Fruit fly (Drosophila melanogaster): ENCODE measurements around the gene CG15005.

CG15005 gene

DNA sequence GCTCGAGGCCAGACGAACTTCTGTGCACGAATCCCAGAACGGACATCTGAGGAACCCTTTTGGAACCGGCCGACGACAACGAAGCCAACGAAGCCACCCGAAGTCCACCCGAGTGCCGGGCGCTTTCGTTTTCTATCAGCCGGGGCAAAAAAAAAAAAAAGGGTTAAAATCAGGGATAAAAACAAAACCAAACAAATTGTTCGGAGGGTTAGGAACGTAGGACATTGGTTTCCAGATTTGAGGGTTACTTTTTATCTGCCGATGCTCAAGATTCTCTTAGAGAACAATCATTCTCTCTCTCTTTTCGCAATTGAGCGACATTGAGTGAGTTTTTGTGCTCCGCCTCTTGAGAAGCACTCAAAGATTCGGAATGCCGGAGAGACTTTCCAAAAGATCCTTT is 43.2 kb downstream of the CG15005 start, which contains the start of gene nab:
TSS of gene nab (minus strand) at position 7 of the 400 bp plus-strand sequence.
- TF ChIP-seq topi (GFP tag; optimal IDR thresholded peaks at IDR 0.05) (no peak), CG6854 (GFP tag; optimal IDR thresholded peaks at IDR 0.05) (peak; percentile 48), CG3032 (tag; optimal IDR thresholded peaks at IDR 0.05) (no peak), Eip78C (GFP tag) (peak; percentile 21), Eip93F (GFP tag; optimal IDR thresholded peaks at IDR 0.05) (peak; percentile 1), Blimp-1 (GFP tag; optimal IDR thresholded peaks at IDR 0.05) (peak; percentile 93), ss (GFP tag; optimal IDR thresholded peaks at IDR 0.05) (peak in 1 of 2 experiments; percentile 12), CG6163 (GFP tag; IDR thresholded peaks at IDR 0.05) (no peak)

DNA sequence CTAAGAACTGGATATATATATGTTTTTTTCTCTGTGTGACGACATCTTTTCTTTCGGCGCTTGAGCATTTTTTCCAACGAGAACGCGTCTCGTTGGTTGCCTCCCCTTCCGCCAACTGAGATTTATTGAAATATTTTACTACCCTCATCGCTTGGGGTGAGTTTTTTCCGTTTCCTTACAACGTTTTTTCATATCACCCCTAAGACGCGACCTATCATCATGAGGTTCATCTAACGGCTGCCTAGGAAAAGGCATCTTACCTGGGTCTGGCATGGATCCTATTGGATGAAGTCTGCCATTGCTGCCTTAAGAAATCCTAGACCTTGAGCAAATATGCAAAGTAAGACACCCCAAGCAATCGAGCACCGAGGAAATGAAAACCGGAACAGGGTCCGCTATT is 44.9 kb downstream of the CG15005 start:
- TF ChIP-seq Eip75B (GFP tag; optimal IDR thresholded peaks at IDR 0.05) (no peak), CG6163 (GFP tag; IDR thresholded peaks at IDR 0.05) (no peak), spab (GFP tag; optimal IDR thresholded peaks at IDR 0.05) (no peak), CG16779 (tag; optimal IDR thresholded peaks at IDR 0.05) (no peak), CG31627 (GFP tag; optimal IDR thresholded peaks at IDR 0.05) (no peak), Hr38 (GFP tag; optimal IDR thresholded peaks at IDR 0.05) (no peak), lz (GFP tag; optimal IDR thresholded peaks at IDR 0.05) (no peak), CG32006 (GFP tag; optimal IDR thresholded peaks at IDR 0.05) (no peak), Ets96B (tag; optimal IDR thresholded peaks at IDR 0.05) (no peak), achi (GFP tag; optimal IDR thresholded peaks at IDR 0.05) (no peak), CG8632 (GFP tag; optimal IDR thresholded peaks at IDR 0.05) (no peak), Sox15 (GFP tag; optimal IDR thresholded peaks at IDR 0.05) (no peak), CG6276 (GFP tag; optimal IDR thresholded peaks at IDR 0.05) (no peak), Ets21C (GFP tag; optimal IDR thresholded peaks at IDR 0.05) (no peak)

- TF ChIP-seq net (GFP tag; optimal IDR thresholded peaks at IDR 0.05) (peak; percentile 36), Eip93F (GFP tag; optimal IDR thresholded peaks at IDR 0.05) (no peak), vri (GFP tag; optimal IDR thresholded peaks at IDR 0.05) (peak; percentile 36), Gug (GFP tag; IDR thresholded peaks at IDR 0.05) (0 out of 2 replicates have a peak, but pooled peaks have one; percentile 35), spab (GFP tag; optimal IDR thresholded peaks at IDR 0.05) (peak; percentile 72), CG7368 (GFP tag; optimal IDR thresholded peaks at IDR 0.05) (peak; percentile 45), Lpt (GFP tag; optimal IDR thresholded peaks at IDR 0.05) (peak; percentile 14), CG6854 (GFP tag; optimal IDR thresholded peaks at IDR 0.05) (peak; percentile 28), Sox15 (GFP tag; optimal IDR thresholded peaks at IDR 0.05) (peak; percentile 35), CG6276 (GFP tag; optimal IDR thresholded peaks at IDR 0.05) (no peak), achi (GFP tag; optimal IDR thresholded peaks at IDR 0.05) (peak; percentile 67), CG16779 (tag; optimal IDR thresholded peaks at IDR 0.05) (peak; percentile 11), fd85E (GFP tag; optimal IDR thresholded peaks at IDR 0.05) (peak; percentile 18), CG3919 (GFP tag; optimal IDR thresholded peaks at IDR 0.05) (peak; percentile 73), Hr38 (GFP tag; optimal IDR thresholded peaks at IDR 0.05) (no peak), CG10631 (GFP tag; optimal IDR thresholded peaks at IDR 0.05) (peak; percentile 67), ss (GFP tag; optimal IDR thresholded peaks at IDR 0.05) (peak; percentile 62 to 68), Met (GFP tag; optimal IDR thresholded peaks at IDR 0.05) (peak; percentile 65), salr (GFP tag; optimal IDR thresholded peaks at IDR 0.05) (peak in 1 of 2 experiments; percentile 63), fd59A (GFP tag; optimal IDR thresholded peaks at IDR 0.05) (peak; percentile 62), CG11762 (GFP tag; optimal IDR thresholded peaks at IDR 0.05; ENCODE audit: insufficient read depth) (peak; percentile 44), Hr4 (GFP tag; optimal IDR thresholded peaks at IDR 0.05) (peak; percentile 29), Smox (GFP tag; optimal IDR thresholded peaks at IDR 0.05) (peak; percentile 48), Eip78C (GFP tag) (peak; percentile 91), Blimp-1 (GFP tag; optimal IDR thresholded peaks at IDR 0.05) (no peak), CG6808 (GFP tag; optimal IDR thresholded peaks at IDR 0.05) (peak; percentile 79), CG9139 (GFP tag; optimal IDR thresholded peaks at IDR 0.05) (peak; percentile 52), CG8632 (GFP tag; optimal IDR thresholded peaks at IDR 0.05) (peak; percentile 60), dsx (GFP tag; optimal IDR thresholded peaks at IDR 0.05; ENCODE audit: poor library complexity, severe bottlenecking) (peak; percentile 63), CG6163 (GFP tag; IDR thresholded peaks at IDR 0.05) (peak; percentile 77), CG8119 (GFP tag; IDR thresholded peaks at IDR 0.05) (0 out of 3 replicates have a peak, but pooled peaks have one; percentile 34), esn (GFP tag; optimal IDR thresholded peaks at IDR 0.05) (peak; percentile 66), lz (GFP tag; optimal IDR thresholded peaks at IDR 0.05) (peak; percentile 57), CG1621 (tag; optimal IDR thresholded peaks at IDR 0.05) (peak; percentile 68), CG3032 (tag; optimal IDR thresholded peaks at IDR 0.05) (peak; percentile 75), CG11902 (GFP tag; optimal IDR thresholded peaks at IDR 0.05) (peak; percentile 38), eg (GFP tag; IDR thresholded peaks at IDR 0.05) (peak; percentile 40; the same call in 2 of the 3 replicates), CG11294 (GFP tag; IDR thresholded peaks at IDR 0.05) (no peak), Hr39 (GFP tag; optimal IDR thresholded peaks at IDR 0.05) (peak; percentile 54), Eip75B (GFP tag; optimal IDR thresholded peaks at IDR 0.05) (peak; percentile 61)
These were observed 45.8 kb downstream of the CG15005 start for dm6 chr3L:4158361-4158760.

Measured in whole organism, prepupa.